Worm (Caenorhabditis elegans) whole organism, midembryonic: ENCODE measurements around the gene srbc-78.

Experiments used
- T22C8.4 ChIP-seq: fragments of 200-800 bp; sonication (Bioruptor generic); IDR thresholded peaks from 2 replicates; pipeline ENCODE4 v1.3.6; 2022; ENCODE audit warnings: missing genetic modification characterization, missing compliant biosample characterization
- cog-1 ChIP-seq: sonication (generic microtip); optimal IDR thresholded peaks from 2 replicates; lab custom pipeline; 2016; ENCODE audit warnings: missing genetic modification characterization, missing compliant biosample characterization
- flt-1 ChIP-seq: fragments of 200-800 bp; sonication (Bioruptor generic); IDR thresholded peaks from 2 replicates; pipeline ENCODE4 v1.3.6; 2022; ENCODE audit warnings: missing genetic modification characterization, missing compliant biosample characterization
- klf-2 ChIP-seq: fragments of 200-800 bp; sonication (Bioruptor generic); conservative IDR thresholded peaks from 2 replicates; pipeline ENCODE4 v1.3.6; 2022; ENCODE audit warnings: missing genetic modification reagents, missing genetic modification characterization, missing compliant biosample characterization
- med-1 ChIP-seq: sonication (generic microtip); optimal IDR thresholded peaks from 2 replicates; lab custom pipeline; 2017; ENCODE audit warnings: missing genetic modification characterization, mild to moderate bottlenecking, missing compliant biosample characterization, antibody characterized with exemption, missing genetic modification reagents; ENCODE audit not compliant: insufficient read depth
- ref-1 ChIP-seq: fragments of 200-800 bp; sonication (Bioruptor generic); conservative IDR thresholded peaks from 2 replicates; pipeline ENCODE4 v1.3.6; 2022; ENCODE audit warnings: missing genetic modification reagents, missing genetic modification characterization, missing compliant biosample characterization
- tab-1 ChIP-seq: fragments of 200-800 bp; sonication (Bioruptor generic); IDR thresholded peaks from 2 replicates; pipeline ENCODE4 v1.3.6; 2022; ENCODE audit warnings: missing genetic modification characterization, missing compliant biosample characterization
- ztf-23 ChIP-seq: fragments of 200-800 bp; sonication (Bioruptor generic); IDR thresholded peaks from 2 replicates; pipeline ENCODE4 v1.3.6; 2022; ENCODE audit warnings: missing genetic modification reagents, missing genetic modification characterization, missing compliant biosample characterization
- ztf-29 ChIP-seq: fragments of 200-800 bp; sonication (Bioruptor generic); IDR thresholded peaks from 2 replicates; pipeline ENCODE4 v1.3.6; 2022; ENCODE audit warnings: missing genetic modification reagents, missing genetic modification characterization, missing compliant biosample characterization

srbc-78 gene

ce11 chrV:20489102-20489501 lies at the start of gene srbc-78:
Gene srbc-78 (minus strand): TSS chrV:20489202.
- TF ChIP-seq ztf-29 (no peak), klf-2 (GFP tag; lab: Robert Waterston, UW) (no peak), T22C8.4 (GFP tag; lab: Robert Waterston, UW) (no peak), ztf-23 (GFP tag; lab: Robert Waterston, UW) (no peak), ref-1 (GFP tag; lab: Robert Waterston, UW) (no peak)

DNA sequence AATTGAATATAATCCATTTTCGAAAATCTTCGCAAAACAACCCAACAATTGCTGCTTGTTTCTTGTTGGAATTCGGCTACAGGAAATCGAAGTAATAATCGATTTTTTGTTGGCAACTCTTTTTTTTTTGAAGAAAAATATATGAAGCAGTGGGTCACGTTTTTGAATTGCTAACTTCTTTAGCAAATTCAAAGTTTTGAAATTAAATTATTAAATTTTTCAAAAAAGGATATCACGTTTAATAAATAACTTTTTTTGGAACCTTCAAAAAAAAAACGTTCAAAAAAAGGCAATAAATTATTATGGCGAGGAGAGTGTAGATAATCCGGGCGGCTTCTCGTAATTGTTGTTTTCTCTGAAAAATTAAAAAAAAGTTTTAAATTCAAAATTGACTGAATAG lies 47.2 kb upstream of the srbc-78 start, which contains the start of gene Y38H6C.15:
TSS of gene Y38H6C.15 (minus strand) at position 101 of the 400 bp plus-strand sequence.
- TF ChIP-seq klf-2 (GFP tag; lab: Robert Waterston, UW) = no peak
- no peak for TF ChIP-seq cog-1 (tag; lab: Kevin White, UChicago)
- no peak for TF ChIP-seq tab-1 (GFP tag; lab: Robert Waterston, UW)
- no peak for TF ChIP-seq ztf-23 (GFP tag; lab: Robert Waterston, UW)
- no peak for TF ChIP-seq T22C8.4 (GFP tag; lab: Robert Waterston, UW)
- TF ChIP-seq ref-1 (GFP tag; lab: Robert Waterston, UW) = no peak
- TF ChIP-seq med-1 (GFP tag; lab: Kevin White, UChicago) = no peak
- no peak for TF ChIP-seq ztf-29
- TF ChIP-seq flt-1 (GFP tag; lab: Robert Waterston, UW) = no peak

DNA sequence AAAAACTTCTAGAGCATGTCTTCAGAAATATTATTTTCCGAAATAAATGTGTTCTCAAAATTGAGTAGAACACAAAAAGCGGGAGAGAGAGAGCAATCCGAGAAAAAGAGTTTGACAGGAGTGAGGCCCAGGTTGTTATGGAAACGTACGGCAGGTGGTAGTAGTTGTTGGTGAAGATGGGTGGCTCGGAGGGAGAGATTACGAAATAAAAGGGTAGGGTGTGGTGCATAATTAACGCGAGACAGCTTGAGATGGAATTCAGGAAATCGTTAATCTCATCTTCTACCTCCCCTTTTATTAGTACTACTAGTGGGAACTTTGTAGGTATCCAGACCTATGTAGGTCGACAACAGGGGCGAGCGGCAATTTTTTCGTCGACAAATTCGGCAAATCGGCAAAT lies 45.1 kb upstream of the srbc-78 start, which contains the start of gene famh-161:
TSS of gene famh-161 (minus strand) at position 101 of the 400 bp plus-strand sequence.
- TF ChIP-seq med-1 (GFP tag; lab: Kevin White, UChicago) (no peak), flt-1 (GFP tag; lab: Robert Waterston, UW) (no peak), ztf-29 (no peak), ztf-23 (GFP tag; lab: Robert Waterston, UW) (no peak), klf-2 (GFP tag; lab: Robert Waterston, UW) (no peak), cog-1 (tag; lab: Kevin White, UChicago) (no peak)

ce11 chrV:20527493-20527892 lies 38.5 kb upstream of the srbc-78 start, which contains the start of gene Y38H6C.13:
Gene Y38H6C.13 (plus strand): TSS chrV:20527793.
- no peak for TF ChIP-seq klf-2 (GFP tag; lab: Robert Waterston, UW)
- no peak for TF ChIP-seq ref-1 (GFP tag; lab: Robert Waterston, UW)
- TF ChIP-seq tab-1 (GFP tag; lab: Robert Waterston, UW) = no peak
- no peak for TF ChIP-seq cog-1 (tag; lab: Kevin White, UChicago)
- no peak for TF ChIP-seq ztf-23 (GFP tag; lab: Robert Waterston, UW)
- TF ChIP-seq med-1 (GFP tag; lab: Kevin White, UChicago) = no peak
- TF ChIP-seq ztf-29 = no peak
- TF ChIP-seq flt-1 (GFP tag; lab: Robert Waterston, UW) = no peak
- no peak for TF ChIP-seq T22C8.4 (GFP tag; lab: Robert Waterston, UW)

- TF ChIP-seq ztf-29 (no peak), med-1 (GFP tag; lab: Kevin White, UChicago) (no peak), tab-1 (GFP tag; lab: Robert Waterston, UW) (no peak), klf-2 (GFP tag; lab: Robert Waterston, UW) (no peak), ref-1 (GFP tag; lab: Robert Waterston, UW) (no peak), ztf-23 (GFP tag; lab: Robert Waterston, UW) (no peak), flt-1 (GFP tag; lab: Robert Waterston, UW) (no peak), cog-1 (tag; lab: Kevin White, UChicago) (no peak), T22C8.4 (GFP tag; lab: Robert Waterston, UW) (no peak)
Measured at ce11 chrV:20525816-20526459, 36.9 kb upstream of the srbc-78 start, which contains the start of the genes srh-166 and Y38H6C.24. Gene srh-166 (minus strand): TSS chrV:20525866. Gene Y38H6C.24 (plus strand): TSS chrV:20526435.

- TF ChIP-seq tab-1 (GFP tag; lab: Robert Waterston, UW) (no peak), klf-2 (GFP tag; lab: Robert Waterston, UW) (no peak), ref-1 (GFP tag; lab: Robert Waterston, UW) (no peak), ztf-23 (GFP tag; lab: Robert Waterston, UW) (no peak), med-1 (GFP tag; lab: Kevin White, UChicago) (no peak), T22C8.4 (GFP tag; lab: Robert Waterston, UW) (no peak), cog-1 (tag; lab: Kevin White, UChicago) (no peak), ztf-29 (no peak), flt-1 (GFP tag; lab: Robert Waterston, UW) (no peak)
Measured at ce11 chrV:20522219-20522618, 33.2 kb upstream of the srbc-78 start, which contains the start of the genes Y38H6C.9 and fbxa-150. Gene Y38H6C.9 (minus strand): TSS chrV:20522270. Gene fbxa-150 (plus strand): TSS chrV:20522598.

ce11 chrV:20518927-20519326 lies 29.9 kb upstream of the srbc-78 start, which contains the start of gene Y38H6C.25:
Gene Y38H6C.25 (plus strand): TSS chrV:20519227.
- TF ChIP-seq tab-1 (GFP tag; lab: Robert Waterston, UW) (no peak), cog-1 (tag; lab: Kevin White, UChicago) (no peak), klf-2 (GFP tag; lab: Robert Waterston, UW) (no peak), ztf-29 (no peak), ref-1 (GFP tag; lab: Robert Waterston, UW) (no peak), T22C8.4 (GFP tag; lab: Robert Waterston, UW) (no peak), med-1 (GFP tag; lab: Kevin White, UChicago) (no peak), ztf-23 (GFP tag; lab: Robert Waterston, UW) (no peak), flt-1 (GFP tag; lab: Robert Waterston, UW) (no peak)

DNA sequence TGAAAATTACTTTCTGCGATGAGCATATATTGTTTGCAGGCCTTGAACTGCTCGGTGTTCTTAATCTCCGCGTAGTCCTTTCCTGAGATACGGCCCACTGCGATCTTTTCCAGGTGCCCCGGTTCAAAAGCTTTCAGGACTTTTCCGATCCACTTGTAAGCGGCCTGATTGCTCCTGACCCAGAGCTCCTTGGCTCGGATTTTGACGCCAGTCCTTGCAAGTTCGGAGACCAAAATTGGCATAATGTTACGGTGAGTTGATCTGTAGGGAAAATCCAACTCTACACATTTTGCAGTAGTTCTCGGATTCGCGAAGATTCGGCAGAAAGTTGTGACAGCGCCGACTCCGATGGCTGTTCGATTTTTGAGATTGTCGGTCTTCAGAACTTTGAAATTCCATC lies 28.0 kb upstream of the srbc-78 start:
- TF ChIP-seq ztf-29 = no peak
- no peak for TF ChIP-seq T22C8.4 (GFP tag; lab: Robert Waterston, UW)
- no peak for TF ChIP-seq flt-1 (GFP tag; lab: Robert Waterston, UW)
- TF ChIP-seq tab-1 (GFP tag; lab: Robert Waterston, UW) = no peak
- TF ChIP-seq ref-1 (GFP tag; lab: Robert Waterston, UW) = no peak
- TF ChIP-seq cog-1 (tag; lab: Kevin White, UChicago) = no peak
- TF ChIP-seq med-1 (GFP tag; lab: Kevin White, UChicago) = no peak
- no peak for TF ChIP-seq ztf-23 (GFP tag; lab: Robert Waterston, UW)
